Worm (Caenorhabditis elegans) whole organism, L4 larva: ENCODE measurements around the gene ttr-43.

Experiments used
- attf-4 ChIP-seq: sonication (generic microtip); optimal IDR thresholded peaks from 3 replicates; lab custom pipeline; 2017; ENCODE audit warnings: missing biosample characterization, missing genetic modification characterization
- lin-13 ChIP-seq: fragments of 150-350 bp; optimal IDR thresholded peaks from 2 replicates; lab custom pipeline; 2014; ENCODE audit warnings: missing biosample characterization, missing genetic modification reagents, missing genetic modification characterization
- mes-2 ChIP-seq: sonication (generic microtip); optimal IDR thresholded peaks from 2 replicates; lab custom pipeline; 2016; ENCODE audit warnings: missing genotype, mild to moderate bottlenecking, missing genetic modification characterization, missing compliant biosample characterization; ENCODE audit not compliant: poor library complexity, severe bottlenecking
- snpc-1.2 ChIP-seq: fragments of 200-800 bp; sonication (Bioruptor generic); IDR thresholded peaks from 2 replicates; pipeline ENCODE4 v1.3.6; 2022; ENCODE audit warnings: missing genetic modification reagents, missing genetic modification characterization, missing compliant biosample characterization
- zag-1 ChIP-seq: fragments of 150-350 bp; optimal IDR thresholded peaks from 2 replicates; lab custom pipeline; 2014; ENCODE audit warnings: missing biosample characterization, missing genetic modification characterization

ce11 chrV:12592379-12592778, 1.9 kb upstream of the ttr-43 start, which contains the start of gene C14C10.2:
- TF ChIP-seq mes-2 (tag; lab: Kevin White, UChicago) (no peak), attf-4 (tag; lab: Kevin White, UChicago) (no peak), lin-13 (GFP tag; lab: Kevin White, UChicago) (no peak), snpc-1.2 (GFP tag; lab: Robert Waterston, UW) (no peak), zag-1 (tag; lab: Kevin White, UChicago) (no peak)
